Worm (Caenorhabditis elegans) whole organism, midembryonic: Measurements from ENCODE around the gene Y69A2AR.31.

Source experiments
- T22C8.4 ChIP-seq: fragments of 200-800 bp; sonication (Bioruptor generic); IDR thresholded peaks from 2 replicates; pipeline ENCODE4 v1.3.6; 2022; ENCODE audit warnings: missing genetic modification characterization, missing compliant biosample characterization
- cog-1 ChIP-seq: sonication (generic microtip); optimal IDR thresholded peaks from 2 replicates; lab custom pipeline; 2016; ENCODE audit warnings: missing genetic modification characterization, missing compliant biosample characterization
- flt-1 ChIP-seq: fragments of 200-800 bp; sonication (Bioruptor generic); IDR thresholded peaks from 2 replicates; pipeline ENCODE4 v1.3.6; 2022; ENCODE audit warnings: missing genetic modification characterization, missing compliant biosample characterization
- klf-2 ChIP-seq: fragments of 200-800 bp; sonication (Bioruptor generic); conservative IDR thresholded peaks from 2 replicates; pipeline ENCODE4 v1.3.6; 2022; ENCODE audit warnings: missing genetic modification reagents, missing genetic modification characterization, missing compliant biosample characterization
- med-1 ChIP-seq: sonication (generic microtip); optimal IDR thresholded peaks from 2 replicates; lab custom pipeline; 2017; ENCODE audit warnings: missing genetic modification characterization, mild to moderate bottlenecking, missing compliant biosample characterization, antibody characterized with exemption, missing genetic modification reagents; ENCODE audit not compliant: insufficient read depth
- ref-1 ChIP-seq: fragments of 200-800 bp; sonication (Bioruptor generic); conservative IDR thresholded peaks from 2 replicates; pipeline ENCODE4 v1.3.6; 2022; ENCODE audit warnings: missing genetic modification reagents, missing genetic modification characterization, missing compliant biosample characterization
- tab-1 ChIP-seq: fragments of 200-800 bp; sonication (Bioruptor generic); IDR thresholded peaks from 2 replicates; pipeline ENCODE4 v1.3.6; 2022; ENCODE audit warnings: missing genetic modification characterization, missing compliant biosample characterization
- ztf-23 ChIP-seq: fragments of 200-800 bp; sonication (Bioruptor generic); IDR thresholded peaks from 2 replicates; pipeline ENCODE4 v1.3.6; 2022; ENCODE audit warnings: missing genetic modification reagents, missing genetic modification characterization, missing compliant biosample characterization
- ztf-29 ChIP-seq: fragments of 200-800 bp; sonication (Bioruptor generic); IDR thresholded peaks from 2 replicates; pipeline ENCODE4 v1.3.6; 2022; ENCODE audit warnings: missing genetic modification reagents, missing genetic modification characterization, missing compliant biosample characterization

The Y69A2AR.31 gene

ce11 chrIV:2634992-2635391 is 28.8 kb downstream of the Y69A2AR.31 start:
- TF ChIP-seq tab-1 (GFP tag; lab: Robert Waterston, UW), result no peak
- no peak for TF ChIP-seq med-1 (GFP tag; lab: Kevin White, UChicago)
- TF ChIP-seq ztf-29, result no peak
- TF ChIP-seq T22C8.4 (GFP tag; lab: Robert Waterston, UW), result no peak
- TF ChIP-seq flt-1 (GFP tag; lab: Robert Waterston, UW), result 0 out of 2 replicates have a peak, but pooled peaks have one; percentile 15
- no peak for TF ChIP-seq ztf-23
- TF ChIP-seq klf-2 (GFP tag; lab: Robert Waterston, UW), result no peak

ce11 chrIV:2630145-2630544 is 33.7 kb downstream of the Y69A2AR.31 start:
- TF ChIP-seq ztf-23, result no peak
- no peak for TF ChIP-seq cog-1 (tag; lab: Kevin White, UChicago)
- TF ChIP-seq ref-1, result no peak
- TF ChIP-seq ztf-29, result no peak
- TF ChIP-seq tab-1 (GFP tag; lab: Robert Waterston, UW), result no peak

ce11 chrIV:2628171-2628570 is 35.6 kb downstream of the Y69A2AR.31 start, which contains the start of gene ngn-1:
TSS of gene ngn-1 (minus strand) at chrIV:2628271.
- no peak for TF ChIP-seq flt-1 (GFP tag; lab: Robert Waterston, UW)
- no peak for TF ChIP-seq tab-1 (GFP tag; lab: Robert Waterston, UW)
- TF ChIP-seq ref-1, result no peak

ce11 chrIV:2618611-2619010 is 45.2 kb downstream of the Y69A2AR.31 start, which contains the start of gene smf-3:
TSS of gene smf-3 (plus strand) at chrIV:2618869.
- TF ChIP-seq ztf-29 (no peak), T22C8.4 (GFP tag; lab: Robert Waterston, UW) (no peak), klf-2 (GFP tag; lab: Robert Waterston, UW) (no peak), cog-1 (tag; lab: Kevin White, UChicago) (no peak), ref-1 (no peak), ztf-23 (no peak), tab-1 (GFP tag; lab: Robert Waterston, UW) (no peak), med-1 (GFP tag; lab: Kevin White, UChicago) (no peak), flt-1 (GFP tag; lab: Robert Waterston, UW) (no peak)

ce11 chrIV:2616853-2617252 is 47.0 kb downstream of the Y69A2AR.31 start:
- TF ChIP-seq flt-1 (GFP tag; lab: Robert Waterston, UW) (no peak), ref-1 (no peak), klf-2 (GFP tag; lab: Robert Waterston, UW) (no peak), T22C8.4 (GFP tag; lab: Robert Waterston, UW) (peak; percentile 69; the same call in 1 of the 2 replicates)

- TF ChIP-seq flt-1 (GFP tag; lab: Robert Waterston, UW) (no peak), ref-1 (no peak), ztf-29 (no peak), ztf-23 (no peak), cog-1 (tag; lab: Kevin White, UChicago) (no peak), med-1 (GFP tag; lab: Kevin White, UChicago) (no peak), klf-2 (GFP tag; lab: Robert Waterston, UW) (no peak), T22C8.4 (GFP tag; lab: Robert Waterston, UW) (no peak)
Measured at ce11 chrIV:2613754-2614244, 50.0 kb downstream of the Y69A2AR.31 start, which contains the start of gene daao-1. TSS of gene daao-1 (plus strand) at chrIV:2614194.

ce11 chrIV:2613011-2613503 is 50.7 kb downstream of the Y69A2AR.31 start, which contains the start of gene Y69A2AR.28:
TSS of gene Y69A2AR.28 (minus strand) at chrIV:2613061.
- TF ChIP-seq med-1 (GFP tag; lab: Kevin White, UChicago) (no peak), tab-1 (GFP tag; lab: Robert Waterston, UW) (no peak), klf-2 (GFP tag; lab: Robert Waterston, UW) (no peak), ref-1 (no peak), ztf-29 (no peak), ztf-23 (no peak), flt-1 (GFP tag; lab: Robert Waterston, UW) (no peak)

- TF ChIP-seq T22C8.4 (GFP tag; lab: Robert Waterston, UW), result peak; percentile 28; the same call in 1 of the 2 replicates
- no peak for TF ChIP-seq flt-1 (GFP tag; lab: Robert Waterston, UW)
- no peak for TF ChIP-seq ztf-29
Measured at ce11 chrIV:2610974-2611373, 52.8 kb downstream of the Y69A2AR.31 start.

ce11 chrIV:2610409-2610808 is 53.4 kb downstream of the Y69A2AR.31 start, which contains the start of gene Y69A2AR.32:
TSS of gene Y69A2AR.32 (plus strand) at chrIV:2610436.
- TF ChIP-seq tab-1 (GFP tag; lab: Robert Waterston, UW), result no peak
- no peak for TF ChIP-seq cog-1 (tag; lab: Kevin White, UChicago)
- TF ChIP-seq klf-2 (GFP tag; lab: Robert Waterston, UW), result no peak

ce11 chrIV:2607513-2608101 is 56.2 kb downstream of the Y69A2AR.31 start, which contains the start of gene vamp-7:
TSS of gene vamp-7 (plus strand) at chrIV:2608051.
- no peak for TF ChIP-seq ztf-23
- no peak for TF ChIP-seq T22C8.4 (GFP tag; lab: Robert Waterston, UW)
- no peak for TF ChIP-seq ztf-29
- no peak for TF ChIP-seq med-1 (GFP tag; lab: Kevin White, UChicago)
- no peak for TF ChIP-seq cog-1 (tag; lab: Kevin White, UChicago)
- TF ChIP-seq ref-1, result no peak
- no peak for TF ChIP-seq flt-1 (GFP tag; lab: Robert Waterston, UW)
- no peak for TF ChIP-seq tab-1 (GFP tag; lab: Robert Waterston, UW)
- TF ChIP-seq klf-2 (GFP tag; lab: Robert Waterston, UW), result no peak
